Fruit fly (Drosophila melanogaster) whole organism, wandering third instar larva: Measurements from ENCODE around the gene CG5478.

Source experiments
- CG32264 ChIP-seq: fragments of 200-800 bp; sonication (Bioruptor generic); optimal IDR thresholded peaks from 2 replicates; lab custom pipeline; 2016; ENCODE audit warnings: missing biosample characterization, missing genetic modification characterization
- CG9705 ChIP-seq: fragments of 200-800 bp; sonication (Bioruptor generic); optimal IDR thresholded peaks from 2 replicates; lab custom pipeline; 2018; ENCODE audit warnings: missing biosample characterization, mild to moderate bottlenecking, missing genetic modification characterization
- CrebA ChIP-seq: fragments of 200-800 bp; sonication (Bioruptor generic); optimal IDR thresholded peaks from 2 replicates; lab custom pipeline; 2016; ENCODE audit warnings: missing biosample characterization, mild to moderate bottlenecking, missing genetic modification characterization, borderline replicate concordance
- Dfd ChIP-seq: fragments of >200 bp; optimal IDR thresholded peaks from 2 replicates; lab custom pipeline; 2017; ENCODE audit warnings: missing biosample characterization, missing genetic modification characterization
- Dif ChIP-seq: fragments of 200-275, 200-300 bp; sonication (Bioruptor generic); optimal IDR thresholded peaks from 2 replicates; lab custom pipeline; 2018; ENCODE audit warnings: missing biosample characterization, missing genetic modification characterization; ENCODE audit not compliant: partially characterized antibody
- HLH106 ChIP-seq: fragments of 200-800 bp; optimal IDR thresholded peaks from 3 replicates; lab custom pipeline; 2019; ENCODE audit warnings: missing biosample characterization, mild to moderate bottlenecking, missing genetic modification characterization, moderate library complexity
- Hnf4 ChIP-seq: fragments of 200-800 bp; sonication (Bioruptor generic); optimal IDR thresholded peaks from 2 replicates; lab custom pipeline; 2016; ENCODE audit warnings: missing biosample characterization, mild to moderate bottlenecking, missing genetic modification characterization
- Hr78 ChIP-seq: fragments of >200 bp; optimal IDR thresholded peaks from 2 replicates; lab custom pipeline; 2017; ENCODE audit warnings: missing biosample characterization, missing genetic modification characterization
- Hr83 ChIP-seq: fragments of 200-300 bp; sonication (Bioruptor generic); optimal IDR thresholded peaks from 2 replicates; lab custom pipeline; 2016; ENCODE audit warnings: missing biosample characterization, mild to moderate bottlenecking, missing genetic modification characterization, moderate library complexity; ENCODE audit not compliant: poor library complexity, severe bottlenecking
- Jra ChIP-seq: sonication (Bioruptor generic); optimal IDR thresholded peaks from 2 replicates; lab custom pipeline; 2016; ENCODE audit warnings: missing biosample characterization, missing genetic modification characterization
- Mio ChIP-seq: sonication (Bioruptor generic); optimal IDR thresholded peaks from 2 replicates; lab custom pipeline; 2016; ENCODE audit warnings: missing biosample characterization, missing genetic modification characterization
- Myc ChIP-seq: fragments of >200 bp; optimal IDR thresholded peaks from 2 replicates; lab custom pipeline; 2017
- N ChIP-seq: fragments of >200 bp; optimal IDR thresholded peaks from 2 replicates; lab custom pipeline; 2018; ENCODE audit warnings: missing biosample characterization, missing external identifiers, missing genetic modification characterization
- OdsH ChIP-seq: fragments of 200-800 bp; sonication (Bioruptor generic); optimal IDR thresholded peaks from 2 replicates; lab custom pipeline; 2016; ENCODE audit warnings: missing biosample characterization, mild to moderate bottlenecking, missing genetic modification characterization
- Rel ChIP-seq, 2 experiments: fragments of 200-800 bp; sonication (Bioruptor generic) in 1 of 2; optimal IDR thresholded peaks; 2 replicates in 1 of 2; 3 replicates in 1 of 2; lab custom pipeline; 2016 to 2019; ENCODE audit warnings: mild to moderate bottlenecking in 2 of 2, missing biosample characterization in 2 of 2, missing genetic modification characterization in 2 of 2, moderate library complexity in 1 of 2
- Sp1 ChIP-seq: fragments of 200-800 bp; sonication (Bioruptor generic); optimal IDR thresholded peaks from 3 replicates; lab custom pipeline; 2019; ENCODE audit warnings: missing biosample characterization, mild to moderate bottlenecking, missing genetic modification characterization, moderate library complexity
- Vsx2 ChIP-seq: fragments of 200-300, 225-300 bp; sonication (Bioruptor generic); optimal IDR thresholded peaks from 2 replicates; lab custom pipeline; 2018; ENCODE audit warnings: missing biosample characterization, missing genetic modification characterization; ENCODE audit not compliant: partially characterized antibody
- br ChIP-seq: fragments of 200-800 bp; sonication (Bioruptor generic); optimal IDR thresholded peaks from 2 replicates; lab custom pipeline; 2016; ENCODE audit warnings: missing biosample characterization, missing genetic modification characterization
- brk ChIP-seq: fragments of 200-800 bp; sonication (Bioruptor generic); optimal IDR thresholded peaks from 2 replicates; lab custom pipeline; 2016; ENCODE audit warnings: missing biosample characterization, mild to moderate bottlenecking, missing genetic modification characterization
- dl ChIP-seq, 2 experiments: fragments of 175-275, 200-275 bp in 1 of 2; fragments of 200-275 bp in 1 of 2; sonication (Bioruptor generic); optimal IDR thresholded peaks; lab custom pipeline; 2018; ENCODE audit warnings: mild to moderate bottlenecking in 2 of 2, missing biosample characterization in 2 of 2, missing genetic modification characterization in 2 of 2, moderate library complexity in 2 of 2; ENCODE audit not compliant: partially characterized antibody in 2 of 2, insufficient read depth in 1 of 2
- dmrt93B ChIP-seq: fragments of 200-800 bp; sonication (Bioruptor generic); optimal IDR thresholded peaks from 2 replicates; lab custom pipeline; 2018; ENCODE audit warnings: missing biosample characterization, mild to moderate bottlenecking, missing genetic modification characterization
- ey ChIP-seq: fragments of 200-800 bp; sonication (Bioruptor generic); optimal IDR thresholded peaks from 2 replicates; lab custom pipeline; 2016; ENCODE audit warnings: missing biosample characterization, missing genetic modification characterization
- foxo ChIP-seq, 2 experiments: fragments of 200-800 bp; sonication (Bioruptor generic); optimal IDR thresholded peaks; 2 replicates in 1 of 2; 3 replicates in 1 of 2; lab custom pipeline; 2016 to 2017; ENCODE audit warnings: missing biosample characterization in 2 of 2, missing genetic modification characterization in 2 of 2
- fru ChIP-seq: fragments of 200-800 bp; sonication (Bioruptor generic); optimal IDR thresholded peaks from 3 replicates; lab custom pipeline; 2016; ENCODE audit warnings: missing biosample characterization, mild to moderate bottlenecking, missing genetic modification characterization
- h ChIP-seq: fragments of 200-800 bp; sonication (Bioruptor generic); optimal IDR thresholded peaks from 3 replicates; lab custom pipeline; 2016; ENCODE audit warnings: missing biosample characterization, mild to moderate bottlenecking, missing genetic modification characterization
- jim ChIP-seq: fragments of 175-275, 200-325 bp; sonication (Bioruptor generic); optimal IDR thresholded peaks from 2 replicates; lab custom pipeline; 2016; ENCODE audit warnings: missing biosample characterization, mild to moderate bottlenecking, missing genetic modification characterization
- pan ChIP-seq: fragments of >200 bp; optimal IDR thresholded peaks from 2 replicates; lab custom pipeline; 2017
- psq ChIP-seq: fragments of 200-800 bp; sonication (Bioruptor generic); optimal IDR thresholded peaks from 3 replicates; lab custom pipeline; 2017; ENCODE audit warnings: missing biosample characterization, mild to moderate bottlenecking, missing genetic modification characterization, moderate library complexity
- rgr ChIP-seq: fragments of 200-800 bp; sonication (Bioruptor generic); optimal IDR thresholded peaks from 3 replicates; lab custom pipeline; 2016; ENCODE audit warnings: missing biosample characterization, mild to moderate bottlenecking, missing genetic modification characterization
- sage ChIP-seq: fragments of 200-800 bp; sonication (Bioruptor generic); optimal IDR thresholded peaks from 2 replicates; lab custom pipeline; 2016; ENCODE audit warnings: missing biosample characterization, mild to moderate bottlenecking, missing genetic modification characterization
- sv ChIP-seq: fragments of 200-800 bp; sonication (Bioruptor generic); optimal IDR thresholded peaks from 3 replicates; lab custom pipeline; 2016; ENCODE audit warnings: missing biosample characterization, missing genetic modification characterization
- tai ChIP-seq: sonication (Bioruptor generic); optimal IDR thresholded peaks from 2 replicates; lab custom pipeline; 2016; ENCODE audit warnings: missing biosample characterization, missing genetic modification characterization
- usp ChIP-seq: fragments of >200 bp; optimal IDR thresholded peaks from 2 replicates; lab custom pipeline; 2017; ENCODE audit warnings: missing biosample characterization, missing genetic modification characterization
- woc ChIP-seq: sonication (Bioruptor generic); optimal IDR thresholded peaks from 2 replicates; lab custom pipeline; 2016; ENCODE audit warnings: missing biosample characterization, mild to moderate bottlenecking, missing genetic modification characterization

The CG5478 gene

DNA sequence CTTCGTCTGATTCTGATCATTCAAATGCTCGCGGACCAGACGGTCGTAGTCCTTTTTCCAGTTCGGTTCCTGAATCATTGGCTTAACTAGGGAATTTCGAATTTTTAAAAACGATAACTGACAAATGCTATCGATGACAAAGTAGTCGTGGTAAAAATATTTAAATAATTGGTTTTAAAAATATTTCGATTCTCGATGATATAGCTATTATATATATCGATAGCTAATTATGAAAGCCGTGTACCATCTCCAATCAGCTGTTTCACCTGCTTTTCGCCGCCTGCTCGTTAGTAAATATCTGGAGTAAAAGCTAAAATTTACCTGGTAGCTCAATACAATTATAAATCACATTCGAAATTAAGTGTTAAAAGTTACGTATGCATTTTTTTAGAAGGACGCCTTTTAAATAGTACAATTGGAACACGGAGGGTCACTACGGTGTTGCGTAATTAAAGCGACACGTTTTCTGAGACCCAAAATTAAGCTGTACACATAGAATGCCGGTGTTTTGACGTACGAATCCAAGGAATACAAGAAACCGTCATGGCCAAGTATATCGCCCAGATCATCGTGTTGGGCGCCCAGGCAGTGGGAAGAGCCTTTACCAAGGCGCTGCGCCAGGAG lies at the start of gene CG5478, which contains the start of gene blp:
CG5478 (minus strand) TSS at position 126 of the 624 bp plus-strand sequence.
blp (plus strand) TSS at position 239 of the 624 bp plus-strand sequence.
- TF ChIP-seq usp (no peak), sv (GFP tag; lab: Kevin White, UChicago) (no peak), dmrt93B (no peak), sage (GFP tag; lab: Kevin White, UChicago) (peak; percentile 34), psq (GFP tag; lab: Kevin White, UChicago) (no peak), N (GFP tag; lab: Kevin White, UChicago) (no peak), Dfd (GFP tag; lab: Kevin White, UChicago) (no peak), Vsx2 (GFP tag; lab: Kevin White, UChicago) (peak; percentile 87), br (GFP tag; lab: Kevin White, UChicago) (no peak), Dif (GFP tag; lab: Kevin White, UChicago) (no peak), rgr (GFP tag; lab: Kevin White, UChicago) (no peak), tai (no peak)

DNA sequence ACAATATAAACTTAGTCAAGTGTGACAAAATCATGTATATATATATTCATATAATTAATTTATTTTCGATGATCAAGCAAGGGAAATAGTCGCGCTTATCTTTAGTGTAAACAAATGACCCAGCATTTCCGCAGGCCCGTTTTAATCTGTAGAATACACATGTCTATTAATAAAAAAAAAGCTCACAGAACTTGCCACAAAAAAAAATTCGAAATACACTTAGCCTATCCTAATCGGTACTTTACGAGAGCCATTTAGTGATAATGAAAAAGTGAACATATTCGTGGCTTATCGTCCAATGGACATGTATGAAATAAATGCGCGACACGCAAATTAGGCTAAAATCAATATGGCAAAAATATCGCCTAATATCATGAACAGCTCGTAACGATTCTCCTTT lies 41.6 kb upstream of the CG5478 start:
- no peak for TF ChIP-seq sage (GFP tag; lab: Kevin White, UChicago)
- no peak for TF ChIP-seq pan
- no peak for TF ChIP-seq h (GFP tag; lab: Kevin White, UChicago)
- no peak for TF ChIP-seq dmrt93B
- TF ChIP-seq Hr83 (GFP tag; lab: Kevin White, UChicago), result no peak
- TF ChIP-seq Vsx2 (GFP tag; lab: Kevin White, UChicago), result no peak
- TF ChIP-seq CrebA (GFP tag; lab: Kevin White, UChicago), result no peak
- TF ChIP-seq, all 38 proteins: peak for 0

dm6 chr3R:15974235-15974634 lies 40.7 kb upstream of the CG5478 start:
- TF ChIP-seq Hnf4 (GFP tag; lab: Kevin White, UChicago), result peak; percentile 63
- TF ChIP-seq Hr83 (GFP tag; lab: Kevin White, UChicago), result peak; percentile 37
- TF ChIP-seq psq (GFP tag; lab: Kevin White, UChicago), result no peak
- peak; percentile 85 for TF ChIP-seq h (GFP tag; lab: Kevin White, UChicago)
- peak; percentile 66 for TF ChIP-seq sv (GFP tag; lab: Kevin White, UChicago)
- TF ChIP-seq ey (GFP tag; lab: Kevin White, UChicago), result peak; percentile 84
- TF ChIP-seq Mio (GFP tag; lab: Kevin White, UChicago), result peak; percentile 16
- TF ChIP-seq foxo (GFP tag; optimal IDR thresholded peaks at IDR 0.05; lab: Kevin White, UChicago), result peak; percentile 9 to 85
- no peak for TF ChIP-seq Rel (GFP tag; optimal IDR thresholded peaks at IDR 0.05; lab: Kevin White, UChicago)
- no peak for TF ChIP-seq Rel (tag; optimal IDR thresholded peaks at IDR 0.05; lab: Kevin White, UChicago)
- peak; percentile 69 for TF ChIP-seq OdsH
- no peak for TF ChIP-seq jim (GFP tag; lab: Kevin White, UChicago)
- TF ChIP-seq Myc (lab: Kevin White, UChicago), result no peak
- no peak for TF ChIP-seq dl (GFP tag; optimal IDR thresholded peaks at IDR 0.05; lab: Kevin White, UChicago; ENCODE audit: insufficient read depth in 1 of 2, partially characterized antibody in 2 of 2)
- TF ChIP-seq fru (GFP tag; lab: Kevin White, UChicago), result peak; percentile 84
- TF ChIP-seq HLH106, result peak; percentile 79
- no peak for TF ChIP-seq sage (GFP tag; lab: Kevin White, UChicago)
- TF ChIP-seq CG32264 (GFP tag; lab: Kevin White, UChicago), result peak; percentile 29
- peak; percentile 37 for TF ChIP-seq dmrt93B
- peak; percentile 53 for TF ChIP-seq Sp1 (GFP tag; lab: Kevin White, UChicago)
- TF ChIP-seq Dfd (GFP tag; lab: Kevin White, UChicago), result no peak
- no peak for TF ChIP-seq brk (GFP tag; lab: Kevin White, UChicago)
- peak; percentile 33 for TF ChIP-seq woc (GFP tag; lab: Kevin White, UChicago)
- peak; percentile 1 for TF ChIP-seq CG9705 (GFP tag; lab: Kevin White, UChicago)
- TF ChIP-seq Jra, result peak; percentile 37
- TF ChIP-seq rgr (GFP tag; lab: Kevin White, UChicago), result peak; percentile 80
- no peak for TF ChIP-seq CrebA (GFP tag; lab: Kevin White, UChicago)
- no peak for TF ChIP-seq N (GFP tag; lab: Kevin White, UChicago)
- peak; percentile 74 for TF ChIP-seq br (GFP tag; lab: Kevin White, UChicago)
- TF ChIP-seq Hr78 (GFP tag; lab: Kevin White, UChicago), result no peak
- TF ChIP-seq, all 38 proteins: peak for 18
